Fruit fly (Drosophila melanogaster) whole organism, embryonic: ENCODE results near the gene pr.

Experiments
- Awh ChIP-seq: fragments of 200-800 bp; sonication (Bioruptor generic); IDR thresholded peaks from 2 replicates; pipeline ENCODE4, ENCODE4 v1.3.6; 2022; ENCODE audit warnings: missing biosample characterization, missing genetic modification characterization
- Blimp-1 ChIP-seq: fragments of 200-800 bp; sonication (Bioruptor generic); optimal IDR thresholded peaks from 3 replicates; lab custom pipeline; 2018; ENCODE audit warnings: missing biosample characterization, missing genetic modification characterization, mild to moderate bottlenecking, moderate library complexity, missing genetic modification reagents
- Bteb2 ChIP-seq: fragments of 200-800 bp; sonication (Bioruptor generic); optimal IDR thresholded peaks from 2 replicates; lab custom pipeline; 2016; ENCODE audit warnings: missing biosample characterization, missing genetic modification characterization
- CG10565 ChIP-seq: fragments of 200-800 bp; sonication (Bioruptor generic); optimal IDR thresholded peaks from 3 replicates; lab custom pipeline; 2016; ENCODE audit warnings: missing biosample characterization, mild to moderate bottlenecking, missing genetic modification characterization
- CG11695 ChIP-seq: fragments of 200-800 bp; sonication (Bioruptor generic); IDR thresholded peaks from 3 replicates; pipeline ENCODE4 v1.3.6; 2022; ENCODE audit warnings: missing biosample characterization, missing genetic modification characterization
- CG12071 ChIP-seq: fragments of 200-800 bp; sonication (Bioruptor generic); optimal IDR thresholded peaks from 3 replicates; lab custom pipeline; 2018; ENCODE audit warnings: missing biosample characterization, mild to moderate bottlenecking, missing genetic modification characterization
- CG13123 ChIP-seq: fragments of 200-800 bp; sonication (Bioruptor generic); optimal IDR thresholded peaks from 2 replicates; lab custom pipeline; 2016; ENCODE audit warnings: missing biosample characterization, missing genetic modification characterization
- CG1647 ChIP-seq: fragments of 200-800 bp; sonication (Bioruptor generic); optimal IDR thresholded peaks from 3 replicates; lab custom pipeline; 2016; ENCODE audit warnings: missing biosample characterization, missing genetic modification characterization
- CG16779 ChIP-seq: fragments of 200-800 bp; sonication (Bioruptor generic); IDR thresholded peaks from 2 replicates; pipeline ENCODE4 v1.3.6; 2022; ENCODE audit warnings: missing biosample characterization, missing genetic modification characterization
- CG16815 ChIP-seq: fragments of 200-800 bp; sonication (Bioruptor generic); optimal IDR thresholded peaks from 3 replicates; lab custom pipeline; 2017; ENCODE audit warnings: missing biosample characterization, mild to moderate bottlenecking, missing genetic modification characterization
- CG17186 ChIP-seq: fragments of 200-800 bp; sonication (Bioruptor generic); optimal IDR thresholded peaks from 3 replicates; lab custom pipeline; 2017; ENCODE audit warnings: missing biosample characterization, missing genetic modification reagents, missing genetic modification characterization
- CG17802 ChIP-seq: fragments of 200-800 bp; sonication (Bioruptor generic); optimal IDR thresholded peaks from 2 replicates; lab custom pipeline; 2018; ENCODE audit warnings: missing biosample characterization, mild to moderate bottlenecking, missing genetic modification characterization, moderate library complexity
- CG17829 ChIP-seq: fragments of 200-800 bp; optimal IDR thresholded peaks from 2 replicates; lab custom pipeline; 2019; ENCODE audit warnings: missing biosample characterization, mild to moderate bottlenecking, missing genetic modification characterization, moderate library complexity
- CG18476 ChIP-seq: fragments of 200-800 bp; sonication (Bioruptor generic); optimal IDR thresholded peaks from 2 replicates; lab custom pipeline; 2016; ENCODE audit warnings: missing biosample characterization, mild to moderate bottlenecking, missing genetic modification characterization
- CG2889 ChIP-seq: fragments of 200-800 bp; sonication (Bioruptor generic); IDR thresholded peaks from 3 replicates; pipeline ENCODE4 v1.3.6; 2022; ENCODE audit warnings: missing biosample characterization, missing genetic modification characterization
- CG3065 ChIP-seq: fragments of 200-800 bp; sonication (Bioruptor generic); optimal IDR thresholded peaks from 2 replicates; lab custom pipeline; 2016; ENCODE audit warnings: missing biosample characterization, missing genetic modification characterization
- CG33557 ChIP-seq: fragments of 200-800 bp; sonication (Bioruptor generic); optimal IDR thresholded peaks from 2 replicates; lab custom pipeline; 2019; ENCODE audit warnings: missing biosample characterization, mild to moderate bottlenecking, missing genetic modification characterization, moderate library complexity
- CG4820 ChIP-seq: fragments of 200-800 bp; sonication (Bioruptor generic); optimal IDR thresholded peaks from 3 replicates; lab custom pipeline; 2016; ENCODE audit warnings: missing biosample characterization, missing genetic modification characterization
- CG6654 ChIP-seq: fragments of 200-800 bp; sonication (Bioruptor generic); optimal IDR thresholded peaks from 2 replicates; lab custom pipeline; 2017; ENCODE audit warnings: missing biosample characterization, mild to moderate bottlenecking, missing genetic modification characterization
- CG7271 ChIP-seq: fragments of 200-800 bp; sonication (Bioruptor generic); optimal IDR thresholded peaks from 2 replicates; lab custom pipeline; 2018; ENCODE audit warnings: missing biosample characterization, mild to moderate bottlenecking, missing genetic modification characterization, moderate library complexity
- CG7928 ChIP-seq: fragments of 200-800 bp; sonication (Bioruptor generic); optimal IDR thresholded peaks from 2 replicates; lab custom pipeline; 2017; ENCODE audit warnings: missing biosample characterization, mild to moderate bottlenecking, missing genetic modification characterization
- CG8290 ChIP-seq, 3 experiments: fragments of 200-800 bp; sonication (Bioruptor generic); optimal IDR thresholded peaks; 2 replicates each; lab custom pipeline; 2016 to 2019; ENCODE audit warnings: missing biosample characterization in 3 of 3, missing genetic modification characterization in 3 of 3, mild to moderate bottlenecking in 2 of 3, moderate library complexity in 1 of 3
- CG8478 ChIP-seq: fragments of >200 bp; optimal IDR thresholded peaks from 2 replicates; lab custom pipeline; 2018
- CHES-1-like ChIP-seq: fragments of 200-800 bp; sonication (Bioruptor generic); optimal IDR thresholded peaks from 2 replicates; lab custom pipeline; 2016; ENCODE audit warnings: missing biosample characterization, missing genetic modification characterization
- Dad ChIP-seq: fragments of 200-800 bp; sonication (Bioruptor generic); optimal IDR thresholded peaks from 3 replicates; lab custom pipeline; 2016; ENCODE audit warnings: missing biosample characterization, missing genetic modification characterization
- Dref ChIP-seq: fragments of 200-800 bp; sonication (Bioruptor generic); IDR thresholded peaks from 2 replicates; pipeline ENCODE4 v1.3.6; 2022; ENCODE audit warnings: missing biosample characterization, missing genetic modification characterization
- Hr3 ChIP-seq: fragments of 200-800 bp; sonication (Bioruptor generic); optimal IDR thresholded peaks from 3 replicates; lab custom pipeline; 2016; ENCODE audit warnings: missing biosample characterization, missing genetic modification characterization
- Hr39 ChIP-seq: fragments of >200 bp; optimal IDR thresholded peaks from 2 replicates; lab custom pipeline; 2017
- Med ChIP-seq: fragments of 200-800 bp; sonication (Bioruptor generic); peaks from one replicate; lab custom pipeline; 2016; ENCODE audit warnings: missing biosample characterization, missing genetic modification characterization, mild to moderate bottlenecking, inconsistent platforms, moderate library complexity
- Sox100B ChIP-seq: fragments of 200-800 bp; sonication (Bioruptor generic); optimal IDR thresholded peaks from 3 replicates; lab custom pipeline; 2018; ENCODE audit warnings: missing biosample characterization, mild to moderate bottlenecking, missing genetic modification characterization
- TFAM ChIP-seq: fragments of 200-800 bp; sonication (Bioruptor generic); optimal IDR thresholded peaks from 2 replicates; lab custom pipeline; 2017; ENCODE audit warnings: missing biosample characterization, missing genetic modification characterization, inconsistent platforms
- ash1 ChIP-seq: fragments of 200-800 bp; sonication (Bioruptor generic); optimal IDR thresholded peaks from 2 replicates; lab custom pipeline; 2018; ENCODE audit warnings: missing biosample characterization, mild to moderate bottlenecking, missing genetic modification characterization
- btn ChIP-seq: fragments of 200-800 bp; sonication (Bioruptor generic); optimal IDR thresholded peaks from 2 replicates; lab custom pipeline; 2016; ENCODE audit warnings: missing biosample characterization, missing genetic modification characterization
- cato ChIP-seq: fragments of 200-800 bp; sonication (Bioruptor generic); optimal IDR thresholded peaks from 2 replicates; lab custom pipeline; 2016; ENCODE audit warnings: missing biosample characterization, missing genetic modification characterization, borderline replicate concordance
- caup ChIP-seq: fragments of 200-800 bp; sonication (Bioruptor generic); optimal IDR thresholded peaks from 3 replicates; lab custom pipeline; 2017; ENCODE audit warnings: missing biosample characterization, mild to moderate bottlenecking, missing genetic modification characterization, moderate library complexity; ENCODE audit not compliant: severe bottlenecking
- dimm ChIP-seq: fragments of 200-800 bp; sonication (Bioruptor generic); IDR thresholded peaks from 2 replicates; pipeline ENCODE4 v1.3.6; 2022; ENCODE audit warnings: missing biosample characterization, missing genetic modification characterization
- gcm2 ChIP-seq: fragments of 200-800 bp; sonication (Bioruptor generic); optimal IDR thresholded peaks from 2 replicates; lab custom pipeline; 2016; ENCODE audit warnings: missing biosample characterization, missing genetic modification characterization
- hkb ChIP-seq, 2 experiments: fragments of 200-800 bp in 1 of 2; fragments of >200 bp in 1 of 2; sonication (Bioruptor generic) in 1 of 2; IDR thresholded peaks in 1 of 2; optimal IDR thresholded peaks in 1 of 2; 2 replicates each; pipeline versions ENCODE4 v1.3.6 to Lab custom; 2017 to 2022; ENCODE audit warnings: missing biosample characterization in 1 of 2, missing genetic modification characterization in 1 of 2
- ind ChIP-seq: fragments of 200-800 bp; sonication (Bioruptor generic); optimal IDR thresholded peaks from 3 replicates; lab custom pipeline; 2016; ENCODE audit warnings: missing biosample characterization, missing genetic modification characterization
- p53 ChIP-seq: fragments of 200-800 bp; sonication (Bioruptor generic); optimal IDR thresholded peaks from 2 replicates; lab custom pipeline; 2016; ENCODE audit warnings: missing biosample characterization, missing genetic modification characterization
- pan ChIP-seq, 4 experiments: fragments of >200 bp in 3 of 4; fragments of 200-800 bp in 1 of 4; sonication (Bioruptor generic) in 1 of 4; optimal IDR thresholded peaks in 3 of 4; IDR thresholded peaks in 1 of 4; 2 replicates each; pipeline versions ENCODE4 v1.3.6 to Lab custom; 2017 to 2022; ENCODE audit warnings: missing biosample characterization in 2 of 4, missing genetic modification characterization in 2 of 4, mixed read lengths in 1 of 4
- pho ChIP-seq: fragments of 200-800 bp; sonication (Bioruptor generic); optimal IDR thresholded peaks from 2 replicates; lab custom pipeline; 2016; ENCODE audit warnings: missing biosample characterization, missing genetic modification characterization
- pzg ChIP-seq: fragments of 200-800 bp; sonication (Bioruptor generic); optimal IDR thresholded peaks from 3 replicates; lab custom pipeline; 2018; ENCODE audit warnings: missing biosample characterization, mild to moderate bottlenecking, missing genetic modification characterization, moderate library complexity
- ro ChIP-seq: fragments of 200-800 bp; sonication (Bioruptor generic); IDR thresholded peaks from 2 replicates; pipeline ENCODE4 v1.3.6; 2022; ENCODE audit warnings: missing biosample characterization, missing genetic modification characterization
- seq ChIP-seq: fragments of 200-800 bp; sonication (Bioruptor generic); IDR thresholded peaks from 2 replicates; pipeline ENCODE4 v1.3.6; 2022; ENCODE audit warnings: missing biosample characterization, missing genetic modification characterization
- sima ChIP-seq: fragments of 200-800 bp; sonication (Bioruptor generic); optimal IDR thresholded peaks from 2 replicates; lab custom pipeline; 2016; ENCODE audit warnings: missing biosample characterization, missing genetic modification characterization
- sna ChIP-seq: fragments of 200-800 bp; sonication (Bioruptor generic); IDR thresholded peaks from 2 replicates; pipeline ENCODE4 v1.3.6; 2022; ENCODE audit warnings: missing biosample characterization, missing genetic modification characterization; ENCODE audit not compliant: partially characterized antibody
- sug ChIP-seq: fragments of 200-800 bp; optimal IDR thresholded peaks from 2 replicates; lab custom pipeline; 2019; ENCODE audit warnings: missing biosample characterization, mild to moderate bottlenecking, missing genetic modification characterization, moderate library complexity
- tin ChIP-seq: fragments of 200-800 bp; sonication (Bioruptor generic); optimal IDR thresholded peaks from 3 replicates; lab custom pipeline; 2016; ENCODE audit warnings: missing biosample characterization, missing genetic modification characterization
- toy ChIP-seq: fragments of 200-800 bp; sonication (Bioruptor generic); IDR thresholded peaks from 2 replicates; pipeline ENCODE4 v1.3.6; 2022; ENCODE audit warnings: missing biosample characterization, missing genetic modification characterization
- vnd ChIP-seq: fragments of 200-800 bp; sonication (Bioruptor generic); IDR thresholded peaks from 3 replicates; pipeline ENCODE4 v1.3.6; 2022; ENCODE audit warnings: missing biosample characterization, missing genetic modification characterization; ENCODE audit not compliant: partially characterized antibody

pr gene

DNA sequence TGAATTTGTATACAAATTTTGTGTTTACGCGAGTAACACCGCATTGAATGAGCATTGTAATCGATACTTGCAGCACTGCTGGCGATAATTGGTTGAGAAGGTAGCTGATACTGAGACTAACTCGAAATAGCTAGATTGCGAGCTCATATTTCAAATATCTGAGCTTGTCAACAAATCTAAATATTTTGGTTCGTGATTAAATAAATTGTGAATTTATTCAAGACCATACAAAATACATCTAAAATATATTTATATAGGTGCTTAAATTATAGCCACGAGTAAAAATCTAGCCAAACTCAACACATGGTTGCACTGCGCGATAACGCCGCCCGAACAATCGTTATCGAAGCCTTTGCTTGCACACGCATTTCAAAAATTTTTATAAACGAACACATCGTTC is 18.5 kb upstream of the pr start, which contains the start of the genes Taf13 and nesd (continued):
- TF ChIP-seq CG2889 (GFP tag; lab: Robert Waterston, UW) (no peak), CG8290 (GFP tag; optimal IDR thresholded peaks at IDR 0.05; lab: Kevin White, UChicago) (peak; percentile 53), CG8290 (tag; optimal IDR thresholded peaks at IDR 0.05; lab: Kevin White, UChicago) (peak in 1 of 2 experiments; percentile 32), CG8478 (lab: Kevin White, UChicago) (no peak), sna (GFP tag; lab: Robert Waterston, UW) (no peak; the same call in 1 of the 2 replicates), CG12071 (no peak), CG3065 (GFP tag; lab: Kevin White, UChicago) (no peak), CG13123 (GFP tag; lab: Kevin White, UChicago) (no peak), CG11695 (no peak), CG16779 (GFP tag; lab: Robert Waterston, UW) (no peak), ind (peak; percentile 21), sima (GFP tag; lab: Kevin White, UChicago) (no peak), CG17802 (tag; lab: Kevin White, UChicago) (no peak), CG4820 (GFP tag; lab: Kevin White, UChicago) (peak; percentile 20), cato (no peak), Sox100B (GFP tag; lab: Kevin White, UChicago) (peak; percentile 33), pho (GFP tag; lab: Kevin White, UChicago) (peak; percentile 24), Med (GFP tag; lab: Kevin White, UChicago) (peak; percentile 81), p53 (GFP tag; lab: Kevin White, UChicago) (no peak), Hr39 (lab: Kevin White, UChicago) (no peak), CG1647 (GFP tag; lab: Kevin White, UChicago) (no peak), Dref (GFP tag; lab: Robert Waterston, UW) (peak; percentile 81), seq (GFP tag; lab: Robert Waterston, UW) (no peak), hkb (optimal IDR thresholded peaks at IDR 0.05; lab: Kevin White, UChicago) (peak; percentile 82), hkb (GFP tag; IDR thresholded peaks at IDR 0.05; lab: Robert Waterston, UW) (no peak), CG33557 (GFP tag; lab: Kevin White, UChicago) (peak; percentile 30), CG16815 (GFP tag; lab: Kevin White, UChicago) (no peak), pan (optimal IDR thresholded peaks at IDR 0.05; lab: Kevin White, UChicago) (no peak), pan (GFP tag; optimal IDR thresholded peaks at IDR 0.05 in 1 of 2, IDR thresholded peaks at IDR 0.05 in 1 of 2) (no peak), ash1 (GFP tag; lab: Kevin White, UChicago) (no peak), tin (GFP tag; lab: Kevin White, UChicago) (peak; percentile 30), gcm2 (no peak), CG6654 (GFP tag; lab: Kevin White, UChicago) (no peak), btn (GFP tag; lab: Kevin White, UChicago) (no peak), Awh (no peak), TFAM (GFP tag; lab: Kevin White, UChicago) (no peak), Bteb2 (GFP tag; lab: Kevin White, UChicago) (no peak), sug (peak; percentile 71), CG18476 (no peak), CG10565 (no peak), Blimp-1 (GFP tag; lab: Kevin White, UChicago) (no peak), pzg (GFP tag; lab: Kevin White, UChicago) (peak; percentile 76), CG7271 (tag; lab: Kevin White, UChicago) (peak; percentile 51), vnd (GFP tag; lab: Robert Waterston, UW) (peak; percentile 78), CG17829 (tag; lab: Kevin White, UChicago) (peak; percentile 70), Hr3 (peak; percentile 20), caup (GFP tag; lab: Kevin White, UChicago) (no peak), toy (no peak), CG7928 (GFP tag; lab: Kevin White, UChicago) (peak; percentile 25), CG17186 (peak; percentile 71), ro (GFP tag; lab: Robert Waterston, UW) (no peak), dimm (GFP tag; lab: Robert Waterston, UW) (no peak), CHES-1-like (GFP tag; lab: Kevin White, UChicago) (peak; percentile 4), Dad (GFP tag; lab: Kevin White, UChicago) (no peak)
